Worm (Caenorhabditis elegans) whole organism, L2 larva: Measurements from ENCODE around the gene msrp-7.

Experiments
- C34F6.9 ChIP-seq: fragments of 150-350 bp; optimal IDR thresholded peaks from 2 replicates; lab custom pipeline; 2014; ENCODE audit warnings: missing biosample characterization, missing genetic modification characterization
- R02D3.7 ChIP-seq: fragments of 150-350 bp; optimal IDR thresholded peaks from 2 replicates; lab custom pipeline; 2014; ENCODE audit warnings: missing biosample characterization, missing genetic modification characterization
- Y55F3AM.14 ChIP-seq: fragments of 200-800 bp; sonication (Bioruptor generic); optimal IDR thresholded peaks from 2 replicates; lab custom pipeline; 2018; ENCODE audit warnings: mild to moderate bottlenecking, missing genetic modification characterization, missing compliant biosample characterization
- ZK546.5 ChIP-seq: sonication (generic microtip); optimal IDR thresholded peaks from 2 replicates; lab custom pipeline; 2017; ENCODE audit warnings: missing biosample characterization, missing genetic modification characterization
- alr-1 ChIP-seq: fragments of 150-350 bp; optimal IDR thresholded peaks from 2 replicates; lab custom pipeline; 2014; ENCODE audit warnings: missing biosample characterization, missing genetic modification characterization
- aly-2 ChIP-seq: fragments of 150-350 bp; optimal IDR thresholded peaks from 2 replicates; lab custom pipeline; 2014; ENCODE audit warnings: missing biosample characterization, missing genetic modification characterization
- ama-1 ChIP-seq: fragments of 150-350 bp; optimal IDR thresholded peaks from 2 replicates; lab custom pipeline; 2018; ENCODE audit warnings: inconsistent platforms
- blmp-1 ChIP-seq: sonication (generic microtip); optimal IDR thresholded peaks from 2 replicates; lab custom pipeline; 2017; ENCODE audit warnings: missing genetic modification characterization, mild to moderate bottlenecking, missing compliant biosample characterization, antibody characterized with exemption, moderate library complexity; ENCODE audit not compliant: insufficient read depth
- ceh-16 ChIP-seq: fragments of 150-350 bp; optimal IDR thresholded peaks from 2 replicates; lab custom pipeline; 2014; ENCODE audit warnings: missing biosample characterization, missing genetic modification characterization
- ceh-82 ChIP-seq: fragments of 150-350 bp; optimal IDR thresholded peaks from 2 replicates; lab custom pipeline; 2014; ENCODE audit warnings: missing biosample characterization, missing genetic modification characterization
- crh-2 ChIP-seq: sonication (generic microtip); optimal IDR thresholded peaks from 2 replicates; lab custom pipeline; 2017; ENCODE audit warnings: missing biosample characterization, missing genetic modification characterization
- elt-1 ChIP-seq: fragments of 150-350 bp; optimal IDR thresholded peaks from 2 replicates; lab custom pipeline; 2014; ENCODE audit warnings: missing biosample characterization, missing genetic modification characterization
- fos-1 ChIP-seq: fragments of 150-350 bp; optimal IDR thresholded peaks from 2 replicates; lab custom pipeline; 2014; ENCODE audit warnings: missing biosample characterization, missing genetic modification characterization
- gmeb-1 ChIP-seq: fragments of 150-350 bp; optimal IDR thresholded peaks from 2 replicates; lab custom pipeline; 2014; ENCODE audit warnings: missing biosample characterization, missing genetic modification characterization
- lin-11 ChIP-seq: fragments of 150-350 bp; sonication (generic microtip); optimal IDR thresholded peaks from 2 replicates; lab custom pipeline; 2014; ENCODE audit warnings: missing biosample characterization, missing genetic modification characterization, inconsistent platforms, mixed read lengths
- lin-39 ChIP-seq: fragments of 150-350 bp; optimal IDR thresholded peaks from 2 replicates; lab custom pipeline; 2014; ENCODE audit warnings: missing biosample characterization, missing genetic modification reagents, missing genetic modification characterization
- lsy-2 ChIP-seq, 2 experiments: fragments of 150-350 bp in 1 of 2; sonication (generic microtip) in 1 of 2; optimal IDR thresholded peaks; 2 replicates each; lab custom pipeline; 2014 to 2017; ENCODE audit warnings: missing biosample characterization in 2 of 2, missing genetic modification characterization in 2 of 2
- mab-5 ChIP-seq: fragments of 150-350 bp; optimal IDR thresholded peaks from 2 replicates; lab custom pipeline; 2014; ENCODE audit warnings: missing biosample characterization, missing genetic modification characterization
- nhr-12 ChIP-seq: fragments of 150-350 bp; optimal IDR thresholded peaks from 2 replicates; lab custom pipeline; 2014; ENCODE audit warnings: missing biosample characterization, missing genetic modification characterization
- nhr-23 ChIP-seq: fragments of 150-350 bp; optimal IDR thresholded peaks from 2 replicates; lab custom pipeline; 2014; ENCODE audit warnings: missing biosample characterization, missing genetic modification reagents, missing genetic modification characterization
- nhr-237 ChIP-seq: fragments of 150-350 bp; optimal IDR thresholded peaks from 2 replicates; lab custom pipeline; 2014; ENCODE audit warnings: missing biosample characterization, missing genetic modification characterization
- nhr-25 ChIP-seq: fragments of 150-350 bp; sonication (generic microtip); optimal IDR thresholded peaks from 3 replicates; lab custom pipeline; 2014; ENCODE audit warnings: missing biosample characterization, missing genetic modification characterization
- nhr-6 ChIP-seq: fragments of 150-350 bp; optimal IDR thresholded peaks from 2 replicates; lab custom pipeline; 2014; ENCODE audit warnings: missing biosample characterization, missing genetic modification characterization
- skn-1 ChIP-seq: sonication (generic microtip); optimal IDR thresholded peaks from 2 replicates; lab custom pipeline; 2017; ENCODE audit warnings: missing biosample characterization, missing genetic modification characterization
- sma-3 ChIP-seq: sonication (generic microtip); optimal IDR thresholded peaks from 2 replicates; lab custom pipeline; 2016; ENCODE audit warnings: missing genetic modification reagents, missing genetic modification characterization, missing compliant biosample characterization
- sma-9 ChIP-seq, 2 experiments: fragments of 150-350 bp in 1 of 2; sonication (generic microtip) in 1 of 2; optimal IDR thresholded peaks; 2 replicates each; lab custom pipeline; 2014 to 2016; ENCODE audit warnings: missing genetic modification characterization in 2 of 2, mild to moderate bottlenecking in 1 of 2, missing biosample characterization in 1 of 2, missing compliant biosample characterization in 1 of 2, missing genetic modification reagents in 1 of 2, moderate library complexity in 1 of 2
- snpc-4 ChIP-seq: fragments of 150-350 bp; optimal IDR thresholded peaks from 2 replicates; lab custom pipeline; 2014; ENCODE audit warnings: missing biosample characterization, missing genetic modification characterization
- unc-39 ChIP-seq: fragments of 150-350 bp; optimal IDR thresholded peaks from 2 replicates; lab custom pipeline; 2014; ENCODE audit warnings: missing biosample characterization, missing genetic modification characterization
- unc-55 ChIP-seq: fragments of 150-350 bp; sonication (generic microtip); optimal IDR thresholded peaks from 3 replicates; lab custom pipeline; 2014; ENCODE audit warnings: missing biosample characterization, missing genetic modification reagents, missing genetic modification characterization
- unc-62 ChIP-seq: fragments of 150-350 bp; optimal IDR thresholded peaks from 2 replicates; lab custom pipeline; 2014; ENCODE audit warnings: missing biosample characterization, missing genetic modification reagents, missing genetic modification characterization
- ztf-1 ChIP-seq: fragments of 200-800 bp; sonication (Bioruptor generic); conservative IDR thresholded peaks from 2 replicates; pipeline ENCODE4 v1.3.6; 2022; ENCODE audit warnings: missing genetic modification characterization, missing compliant biosample characterization
- ztf-11 ChIP-seq: sonication (generic microtip); optimal IDR thresholded peaks from 2 replicates; lab custom pipeline; 2017; ENCODE audit warnings: missing biosample characterization, missing genetic modification characterization

The msrp-7 gene

DNA sequence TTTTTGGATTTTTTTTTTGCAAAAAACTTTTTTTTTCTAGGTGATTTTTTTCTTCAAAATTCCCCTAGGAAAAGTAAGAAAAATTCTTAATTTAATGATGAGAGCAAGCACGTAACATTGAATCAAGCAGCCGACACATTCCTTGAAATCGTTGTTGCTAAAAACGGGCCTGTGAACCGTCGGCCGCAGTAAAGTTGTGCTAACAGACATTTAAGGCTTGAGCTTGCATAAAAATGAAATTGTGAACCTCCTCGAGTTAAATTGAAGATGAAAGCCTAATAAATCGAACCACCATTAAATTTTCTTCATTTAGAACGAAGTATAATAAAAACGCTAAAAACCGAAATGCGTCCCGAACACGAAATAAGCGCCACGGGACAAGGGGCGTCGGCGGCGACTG, 42.8 kb upstream of the msrp-7 start:
- no peak for TF ChIP-seq snpc-4 (tag; lab: Kevin White, UChicago)
- no peak for TF ChIP-seq skn-1
- no peak for TF ChIP-seq ama-1 (lab: Kevin White, UChicago)
- no peak for TF ChIP-seq unc-55 (GFP tag; lab: Kevin White, UChicago)
- TF ChIP-seq lsy-2 (tag; optimal IDR thresholded peaks at IDR 0.05; lab: Kevin White, UChicago): no peak
- no peak for TF ChIP-seq sma-9 (GFP tag; optimal IDR thresholded peaks at IDR 0.05; lab: Kevin White, UChicago)
- TF ChIP-seq sma-9 (tag; optimal IDR thresholded peaks at IDR 0.05; lab: Kevin White, UChicago): no peak
- TF ChIP-seq ztf-11 (tag; lab: Kevin White, UChicago): no peak

DNA sequence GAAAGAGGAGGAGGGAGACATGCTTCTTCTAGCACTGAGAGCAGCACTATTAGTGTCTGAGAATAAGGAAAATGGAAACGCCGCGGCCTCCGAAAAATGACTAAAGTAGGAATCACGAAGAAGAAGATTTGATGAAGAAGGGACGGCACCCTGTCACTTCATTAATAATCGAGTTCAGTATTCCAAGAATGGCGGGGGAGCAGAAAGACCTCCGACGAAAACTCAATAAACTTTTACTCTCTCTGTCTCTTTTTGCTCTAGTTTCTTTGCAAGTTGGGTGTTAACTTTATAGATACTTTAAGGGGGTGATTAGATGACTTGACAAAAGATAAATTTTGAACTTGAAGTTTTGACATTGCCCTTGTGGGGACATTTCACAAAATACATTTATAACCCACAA, 41.5 kb upstream of the msrp-7 start:
- TF ChIP-seq sma-9 (GFP tag; optimal IDR thresholded peaks at IDR 0.05; lab: Kevin White, UChicago) (peak; percentile 28), sma-9 (tag; optimal IDR thresholded peaks at IDR 0.05; lab: Kevin White, UChicago) (no peak), blmp-1 (tag; lab: Kevin White, UChicago) (no peak), C34F6.9 (tag; lab: Kevin White, UChicago) (peak; percentile 25), skn-1 (no peak), unc-55 (GFP tag; lab: Kevin White, UChicago) (peak; percentile 11), ztf-11 (tag; lab: Kevin White, UChicago) (no peak), ZK546.5 (tag; lab: Kevin White, UChicago) (no peak), Y55F3AM.14 (no peak), nhr-12 (tag; lab: Kevin White, UChicago) (no peak), sma-3 (GFP tag; lab: Kevin White, UChicago) (no peak)

DNA sequence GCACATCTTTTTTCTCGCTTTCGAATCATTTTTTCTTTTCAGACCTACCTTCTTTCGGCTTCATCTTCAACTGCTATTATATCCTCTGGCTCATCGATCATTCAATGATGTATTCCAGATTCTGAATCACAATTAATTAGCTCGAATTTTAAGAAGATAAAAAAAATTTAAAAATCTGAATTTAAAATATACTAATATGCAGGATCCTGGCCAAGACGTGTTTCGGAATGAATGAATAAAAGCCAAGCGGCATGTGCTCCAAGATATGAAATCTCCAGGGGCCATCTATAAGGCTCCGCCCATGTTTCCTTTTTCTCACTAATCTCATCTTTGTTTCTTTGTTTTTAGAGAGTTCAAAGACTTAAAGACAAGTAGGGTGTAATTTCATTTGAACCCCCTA, 32.8 kb upstream of the msrp-7 start, which contains the start of gene mpz-1:
Gene mpz-1 (minus strand): TSS at position 101 of the 400 bp plus-strand sequence.
- TF ChIP-seq lin-11 (tag; lab: Kevin White, UChicago): no peak
- TF ChIP-seq unc-39 (tag; lab: Kevin White, UChicago): no peak
- TF ChIP-seq nhr-237: no peak
- TF ChIP-seq nhr-23: no peak
- TF ChIP-seq unc-62 (GFP tag; lab: Kevin White, UChicago): no peak
- TF ChIP-seq alr-1: no peak
- TF ChIP-seq snpc-4 (tag; lab: Kevin White, UChicago): no peak
- TF ChIP-seq ZK546.5 (tag; lab: Kevin White, UChicago): no peak
- no peak for TF ChIP-seq fos-1 (tag; lab: Kevin White, UChicago)
- TF ChIP-seq ama-1 (lab: Kevin White, UChicago): no peak
- TF ChIP-seq, all 48 proteins: peak for 0

DNA sequence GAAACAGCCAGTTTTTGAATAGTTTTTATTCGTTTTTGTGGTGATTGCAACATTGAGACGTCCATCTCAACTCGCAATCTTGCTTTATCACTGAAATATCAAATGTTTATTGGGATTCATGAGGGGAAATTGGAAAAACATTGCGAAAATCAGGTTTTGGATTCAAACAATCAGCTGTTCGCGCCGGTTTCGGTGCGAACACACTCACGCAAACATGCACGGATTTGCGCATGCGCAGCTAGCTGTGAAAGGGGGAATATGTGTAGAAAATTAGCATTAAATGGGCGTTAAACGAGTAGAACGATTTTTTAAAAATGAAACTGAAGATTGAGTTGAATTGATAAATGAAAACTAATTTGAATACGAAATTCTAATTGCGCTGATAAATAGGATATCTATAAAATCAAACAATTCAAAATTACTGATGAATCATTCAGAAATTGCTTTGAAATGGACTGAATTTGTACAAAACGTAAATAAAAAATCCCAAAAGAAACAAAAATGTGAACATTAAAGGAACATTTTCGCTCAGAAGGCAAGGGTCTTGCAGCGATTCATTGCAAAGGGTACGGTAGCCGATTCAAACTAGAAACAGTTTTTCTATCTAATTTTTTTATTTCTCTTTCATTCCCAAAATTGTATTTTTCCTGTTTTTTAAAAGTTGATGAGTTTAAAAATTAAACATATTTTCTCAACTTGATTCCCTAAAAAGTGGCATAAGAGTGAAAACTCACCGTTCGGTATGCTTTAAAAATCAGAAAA, 27.4 kb upstream of the msrp-7 start, which contains the start of gene ect-2:
Gene ect-2 (minus strand): TSS at position 762 of the 762 bp plus-strand sequence.
- TF ChIP-seq sma-9 (GFP tag; optimal IDR thresholded peaks at IDR 0.05; lab: Kevin White, UChicago) (no peak), sma-9 (tag; optimal IDR thresholded peaks at IDR 0.05; lab: Kevin White, UChicago) (no peak), Y55F3AM.14 (no peak), unc-62 (GFP tag; lab: Kevin White, UChicago) (no peak), gmeb-1 (tag; lab: Kevin White, UChicago) (peak; percentile 79), unc-55 (GFP tag; lab: Kevin White, UChicago) (peak; percentile 43), aly-2 (tag; lab: Kevin White, UChicago) (no peak), C34F6.9 (tag; lab: Kevin White, UChicago) (peak; percentile 29), lsy-2 (tag; optimal IDR thresholded peaks at IDR 0.05; lab: Kevin White, UChicago) (peak in 1 of 2 experiments; percentile 29)

- TF ChIP-seq nhr-6 (tag; lab: Kevin White, UChicago): no peak
- TF ChIP-seq sma-9 (GFP tag; optimal IDR thresholded peaks at IDR 0.05; lab: Kevin White, UChicago): no peak
- no peak for TF ChIP-seq sma-9 (tag; optimal IDR thresholded peaks at IDR 0.05; lab: Kevin White, UChicago)
- TF ChIP-seq crh-2: no peak
- TF ChIP-seq nhr-25 (tag; lab: Kevin White, UChicago): no peak
- no peak for TF ChIP-seq R02D3.7 (tag; lab: Kevin White, UChicago)
- TF ChIP-seq ZK546.5 (tag; lab: Kevin White, UChicago): no peak
- no peak for TF ChIP-seq elt-1 (tag; lab: Kevin White, UChicago)
- no peak for TF ChIP-seq alr-1
- no peak for TF ChIP-seq Y55F3AM.14
- TF ChIP-seq mab-5 (tag; lab: Kevin White, UChicago): no peak
- TF ChIP-seq ztf-1 (GFP tag; lab: Robert Waterston, UW): no peak
- TF ChIP-seq ceh-82 (tag; lab: Kevin White, UChicago): no peak
- TF ChIP-seq ceh-16 (tag; lab: Kevin White, UChicago): no peak
- TF ChIP-seq lin-39 (tag; lab: Kevin White, UChicago): no peak
These were observed 26.5 kb upstream of the msrp-7 start for ce11 chrII:10784248-10784647.
